Worm (Caenorhabditis elegans) whole organism, L1 larva: ENCODE measurements around the gene Y41D4A.1.

Experiments used
- aly-2 ChIP-seq: fragments of 150-350 bp; optimal IDR thresholded peaks from 2 replicates; lab custom pipeline; 2014; ENCODE audit warnings: missing biosample characterization, missing genetic modification characterization
- blmp-1 ChIP-seq: fragments of 150-350 bp; optimal IDR thresholded peaks from 2 replicates; lab custom pipeline; 2014; ENCODE audit warnings: missing biosample characterization, missing genetic modification characterization
- nhr-77 ChIP-seq: fragments of 150-350 bp; optimal IDR thresholded peaks from 2 replicates; lab custom pipeline; 2014; ENCODE audit warnings: missing biosample characterization, missing genetic modification characterization
- skn-1 ChIP-seq: fragments of 150-350 bp; optimal IDR thresholded peaks from 2 replicates; lab custom pipeline; 2014; ENCODE audit warnings: missing biosample characterization, missing genetic modification characterization
- sup-37 ChIP-seq: fragments of 200-800 bp; sonication (Bioruptor generic); optimal IDR thresholded peaks from 2 replicates; lab custom pipeline; 2018; ENCODE audit warnings: mild to moderate bottlenecking, missing genetic modification characterization, missing compliant biosample characterization

DNA sequence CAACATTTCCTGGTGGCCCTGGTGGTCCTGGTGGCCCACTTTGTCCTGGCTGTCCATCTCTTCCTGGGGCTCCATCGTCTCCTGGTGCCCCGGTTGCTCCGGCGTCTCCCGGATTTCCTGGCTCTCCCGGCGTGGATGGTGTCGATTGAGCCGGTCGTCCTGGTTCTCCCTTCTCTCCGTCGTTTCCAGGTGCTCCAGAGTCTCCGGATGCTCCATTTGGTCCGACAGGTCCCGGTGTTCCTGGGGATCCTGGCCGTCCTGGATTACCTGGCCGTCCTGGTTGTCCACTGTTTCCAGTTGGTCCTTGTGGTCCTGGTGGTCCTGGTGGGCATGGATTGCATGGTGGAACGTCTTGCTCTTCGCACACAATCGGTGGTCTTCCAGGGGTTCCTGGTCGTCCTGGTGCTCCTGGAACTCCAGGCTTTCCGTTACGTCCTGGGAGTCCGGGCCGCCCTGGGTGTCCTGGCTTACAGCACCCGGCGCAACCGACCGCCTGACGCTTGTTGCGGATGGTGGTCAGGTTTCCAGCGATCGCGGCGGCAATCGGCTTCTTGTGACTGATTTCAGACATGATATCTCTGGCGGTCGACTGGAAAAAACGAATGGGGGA lies 46.6 kb downstream of the Y41D4A.1 start:
- no peak for TF ChIP-seq sup-37
- TF ChIP-seq aly-2 = no peak
- no peak for TF ChIP-seq nhr-77 (tag; lab: Kevin White, UChicago)
- TF ChIP-seq blmp-1 (tag; lab: Kevin White, UChicago) = no peak
- TF ChIP-seq skn-1 (tag; lab: Kevin White, UChicago) = no peak
